Worm (Caenorhabditis elegans): ENCODE results near the gene pitr-5.

The pitr-5 gene

ce11 chrV:7184549-7184948, at the start of gene pitr-5:
TSS of gene pitr-5 (plus strand) at chrV:7184849.
- no peak for TF ChIP-seq unc-62 (GFP tag; optimal IDR thresholded peaks at IDR 0.05)

- TF ChIP-seq unc-62 (GFP tag; optimal IDR thresholded peaks at IDR 0.05): no peak
Measured at ce11 chrV:7136859-7137258, 47.8 kb upstream of the pitr-5 start.

- no peak for TF ChIP-seq unc-62 (GFP tag; optimal IDR thresholded peaks at IDR 0.05)
Measured at ce11 chrV:7138320-7138719, 46.3 kb upstream of the pitr-5 start, which contains the start of gene str-112. TSS of gene str-112 (minus strand) at chrV:7138420.

ce11 chrV:7140368-7140767, 44.3 kb upstream of the pitr-5 start:
- TF ChIP-seq unc-62 (GFP tag; optimal IDR thresholded peaks at IDR 0.05): no peak

ce11 chrV:7141864-7142263, 42.8 kb upstream of the pitr-5 start, which contains the start of gene ugt-40:
TSS of gene ugt-40 (minus strand) at chrV:7141964.
- no peak for TF ChIP-seq unc-62 (GFP tag; optimal IDR thresholded peaks at IDR 0.05)

- TF ChIP-seq unc-62 (GFP tag; optimal IDR thresholded peaks at IDR 0.05): no peak
Measured at ce11 chrV:7142661-7143060, 42.0 kb upstream of the pitr-5 start.

ce11 chrV:7145250-7145850, 39.3 kb upstream of the pitr-5 start, which contains the start of gene ugt-37:
TSS of gene ugt-37 (minus strand) at chrV:7145318.
- no peak for TF ChIP-seq unc-62 (GFP tag; optimal IDR thresholded peaks at IDR 0.05)

ce11 chrV:7147370-7147769, 37.3 kb upstream of the pitr-5 start, which contains the start of gene ugt-38:
TSS of gene ugt-38 (minus strand) at chrV:7147470.
- TF ChIP-seq unc-62 (GFP tag; optimal IDR thresholded peaks at IDR 0.05): no peak

ce11 chrV:7150570-7150969, 34.1 kb upstream of the pitr-5 start, which contains the start of gene F10D2.8:
TSS of gene F10D2.8 (minus strand) at chrV:7150714.
- TF ChIP-seq unc-62 (GFP tag; optimal IDR thresholded peaks at IDR 0.05): no peak

ce11 chrV:7153046-7153445, 31.6 kb upstream of the pitr-5 start, which contains the start of gene fat-7:
TSS of gene fat-7 (minus strand) at chrV:7153146.
- TF ChIP-seq unc-62 (GFP tag; optimal IDR thresholded peaks at IDR 0.05): no peak

- no peak for TF ChIP-seq unc-62 (GFP tag; optimal IDR thresholded peaks at IDR 0.05)
Measured at ce11 chrV:7156079-7156478, 28.6 kb upstream of the pitr-5 start, which contains the start of gene F10D2.10. TSS of gene F10D2.10 (minus strand) at chrV:7156179.

ce11 chrV:7157089-7157488, 27.6 kb upstream of the pitr-5 start, which contains the start of gene ugt-39:
TSS of gene ugt-39 (plus strand) at chrV:7157142.
- no peak for TF ChIP-seq unc-62 (GFP tag; optimal IDR thresholded peaks at IDR 0.05)

- no peak for TF ChIP-seq unc-62 (GFP tag; optimal IDR thresholded peaks at IDR 0.05)
Measured at ce11 chrV:7159391-7159790, 25.3 kb upstream of the pitr-5 start, which contains the start of gene str-204. TSS of gene str-204 (plus strand) at chrV:7159691.

- no peak for TF ChIP-seq unc-62 (GFP tag; optimal IDR thresholded peaks at IDR 0.05)
Measured at ce11 chrV:7163477-7164114, 21.1 kb upstream of the pitr-5 start, which contains the start of gene ugt-41. TSS of gene ugt-41 (minus strand) at chrV:7163595.

ce11 chrV:7164210-7164609, 20.4 kb upstream of the pitr-5 start, which contains the start of gene srh-83:
TSS of gene srh-83 (plus strand) at chrV:7164510.
- TF ChIP-seq unc-62 (GFP tag; optimal IDR thresholded peaks at IDR 0.05): no peak

ce11 chrV:7166709-7167108, 17.9 kb upstream of the pitr-5 start, which contains the start of gene ugt-36:
TSS of gene ugt-36 (plus strand) at chrV:7167009.
- TF ChIP-seq unc-62 (GFP tag; optimal IDR thresholded peaks at IDR 0.05): no peak

- no peak for TF ChIP-seq unc-62 (GFP tag; optimal IDR thresholded peaks at IDR 0.05)
Measured at ce11 chrV:7175201-7175600, 9.4 kb upstream of the pitr-5 start, which contains the start of gene lgc-39. TSS of gene lgc-39 (plus strand) at chrV:7175501.
